Worm (Caenorhabditis elegans): ENCODE results near the gene eco-1.

ce11 chrIII:7314473-7314872, 44.4 kb downstream of the eco-1 start:
- TF ChIP-seq lsy-2 (tag; optimal IDR thresholded peaks at IDR 0.05) (no peak), elt-3 (tag; optimal IDR thresholded peaks at IDR 0.05) (no peak), lin-39 (tag; optimal IDR thresholded peaks at IDR 0.05) (no peak), ztf-4 (tag; optimal IDR thresholded peaks at IDR 0.05) (no peak), ama-1 (optimal IDR thresholded peaks at IDR 0.05) (no peak), alr-1 (tag; optimal IDR thresholded peaks at IDR 0.05) (no peak), snpc-4 (tag; optimal IDR thresholded peaks at IDR 0.05) (no peak)

All from whole organism, L2 larva.